Worm (Caenorhabditis elegans) whole organism, L1 larva: ENCODE results near the gene F36H1.3.
A peak's percentile ranks its signal among the peaks of the same experiment; 100 is the strongest.

Experiments
- F16B12.6 ChIP-seq: fragments of 150-350 bp; optimal IDR thresholded peaks from 2 replicates; lab custom pipeline; 2014; ENCODE audit warnings: missing biosample characterization, missing genetic modification characterization
- aha-1 ChIP-seq: fragments of 150-350 bp; optimal IDR thresholded peaks from 2 replicates; lab custom pipeline; 2014; ENCODE audit warnings: missing biosample characterization, missing genetic modification characterization
- alr-1 ChIP-seq: fragments of 200-800 bp; sonication (Bioruptor generic); optimal IDR thresholded peaks from 2 replicates; lab custom pipeline; 2018; ENCODE audit warnings: borderline replicate concordance, mild to moderate bottlenecking, missing genetic modification characterization, missing compliant biosample characterization
- ama-1 ChIP-seq: fragments of 150-350 bp; optimal IDR thresholded peaks from 2 replicates; lab custom pipeline; 2014
- ceh-8 ChIP-seq: fragments of 200-800 bp; sonication (Bioruptor generic); optimal IDR thresholded peaks from 2 replicates; lab custom pipeline; 2018; ENCODE audit warnings: mild to moderate bottlenecking, missing genetic modification characterization, moderate library complexity, missing compliant biosample characterization
- ces-1 ChIP-seq: fragments of 150-350 bp; optimal IDR thresholded peaks from 2 replicates; lab custom pipeline; 2014; ENCODE audit warnings: missing biosample characterization, missing genetic modification reagents, missing genetic modification characterization
- dpl-1 ChIP-seq, 3 experiments: fragments of 150-350 bp in 2 of 3; sonication (generic microtip) in 1 of 3; optimal IDR thresholded peaks; 2 replicates each; lab custom pipeline; 2014 to 2017; ENCODE audit warnings: missing biosample characterization in 3 of 3, missing genetic modification characterization in 3 of 3, missing genetic modification reagents in 3 of 3
- dsc-1 ChIP-seq: sonication (generic microtip); optimal IDR thresholded peaks from 2 replicates; lab custom pipeline; 2016; ENCODE audit warnings: mild to moderate bottlenecking, missing genetic modification characterization, missing compliant biosample characterization
- efl-1 ChIP-seq, 4 experiments: fragments of 150-350 bp; optimal IDR thresholded peaks in 3 of 4; peaks in 1 of 4; 1 replicate in 1 of 4; 2 replicates in 3 of 4; lab custom pipeline; 2014; ENCODE audit warnings: missing biosample characterization in 2 of 4, missing genetic modification characterization in 2 of 4, missing genetic modification reagents in 2 of 4
- efl-3 ChIP-seq: fragments of 200-800 bp; sonication (Bioruptor generic); optimal IDR thresholded peaks from 2 replicates; lab custom pipeline; 2018; ENCODE audit warnings: mild to moderate bottlenecking, missing genetic modification characterization, missing compliant biosample characterization
- egl-13 ChIP-seq: sonication (generic microtip); optimal IDR thresholded peaks from 2 replicates; lab custom pipeline; 2016; ENCODE audit warnings: missing genotype, missing genetic modification reagents, missing genetic modification characterization, missing compliant biosample characterization
- elt-2 ChIP-seq: sonication (generic microtip); optimal IDR thresholded peaks from 2 replicates; lab custom pipeline; 2016; ENCODE audit warnings: missing genetic modification characterization, mild to moderate bottlenecking, inconsistent platforms, missing compliant biosample characterization, missing genetic modification reagents
- elt-3 ChIP-seq, 6 experiments: fragments of 150-350 bp in 1 of 6; sonication (generic microtip); optimal IDR thresholded peaks; 2 replicates each; lab custom pipeline; 2017 to 2018; ENCODE audit warnings: missing biosample characterization in 6 of 6, missing genetic modification characterization in 6 of 6, inconsistent platforms in 1 of 6
- fkh-10 ChIP-seq: sonication (generic microtip); optimal IDR thresholded peaks from 2 replicates; lab custom pipeline; 2017; ENCODE audit warnings: missing biosample characterization, missing genetic modification reagents, missing genetic modification characterization
- fkh-4 ChIP-seq: sonication (generic microtip); optimal IDR thresholded peaks from 2 replicates; lab custom pipeline; 2016; ENCODE audit warnings: missing compliant biosample characterization, missing genetic modification characterization, borderline replicate concordance
- fkh-8 ChIP-seq: sonication (generic microtip); optimal IDR thresholded peaks from 2 replicates; lab custom pipeline; 2016; ENCODE audit warnings: mild to moderate bottlenecking, missing genetic modification characterization, missing compliant biosample characterization
- hpl-2 ChIP-seq: fragments of 150-350 bp; optimal IDR thresholded peaks from 2 replicates; lab custom pipeline; 2014; ENCODE audit warnings: missing biosample characterization, missing genetic modification reagents, missing genetic modification characterization
- irx-1 ChIP-seq: sonication (generic microtip); optimal IDR thresholded peaks from 2 replicates; lab custom pipeline; 2016; ENCODE audit warnings: missing genetic modification characterization, missing compliant biosample characterization
- lin-14 ChIP-seq: fragments of 200-800 bp; sonication (Bioruptor generic); optimal IDR thresholded peaks from 2 replicates; lab custom pipeline; 2018; ENCODE audit warnings: mild to moderate bottlenecking, missing genetic modification characterization, moderate library complexity, missing compliant biosample characterization
- lin-39 ChIP-seq: fragments of 150-350 bp; optimal IDR thresholded peaks from 2 replicates; lab custom pipeline; 2014; ENCODE audit warnings: missing biosample characterization, missing genetic modification reagents, missing genetic modification characterization
- lsy-2 ChIP-seq, 2 experiments: fragments of 150-350 bp; optimal IDR thresholded peaks; 2 replicates each; lab custom pipeline; 2014; ENCODE audit warnings: missing biosample characterization in 2 of 2, missing genetic modification characterization in 2 of 2
- mab-9 ChIP-seq: fragments of 200-800 bp; sonication (Bioruptor generic); IDR thresholded peaks from 2 replicates; pipeline ENCODE4 v1.3.6; 2022; ENCODE audit warnings: missing genetic modification reagents, missing genetic modification characterization, missing compliant biosample characterization
- mep-1 ChIP-seq: fragments of 150-350 bp; optimal IDR thresholded peaks from 2 replicates; lab custom pipeline; 2014; ENCODE audit warnings: missing biosample characterization, missing genetic modification characterization
- nhr-11 ChIP-seq: fragments of 150-350 bp; optimal IDR thresholded peaks from 2 replicates; lab custom pipeline; 2014; ENCODE audit warnings: missing biosample characterization, missing genetic modification characterization
- nhr-20 ChIP-seq: sonication (generic microtip); optimal IDR thresholded peaks from 2 replicates; lab custom pipeline; 2016; ENCODE audit warnings: mild to moderate bottlenecking, missing genetic modification characterization, missing compliant biosample characterization
- nhr-28 ChIP-seq: fragments of 150-350 bp; optimal IDR thresholded peaks from 2 replicates; lab custom pipeline; 2014; ENCODE audit warnings: missing biosample characterization, missing genetic modification characterization
- nhr-47 ChIP-seq: sonication (generic microtip); optimal IDR thresholded peaks from 2 replicates; lab custom pipeline; 2016; ENCODE audit warnings: mild to moderate bottlenecking, missing genetic modification characterization, moderate library complexity, missing compliant biosample characterization
- nhr-71 ChIP-seq: sonication (generic microtip); optimal IDR thresholded peaks from 2 replicates; lab custom pipeline; 2016; ENCODE audit warnings: mild to moderate bottlenecking, missing genetic modification characterization, moderate library complexity, missing compliant biosample characterization
- nhr-76 ChIP-seq: sonication (generic microtip); optimal IDR thresholded peaks from 2 replicates; lab custom pipeline; 2017; ENCODE audit warnings: missing biosample characterization, missing genetic modification characterization
- nhr-84 ChIP-seq: sonication (generic microtip); optimal IDR thresholded peaks from 2 replicates; lab custom pipeline; 2017; ENCODE audit warnings: missing biosample characterization, missing genetic modification characterization
- nhr-90 ChIP-seq: sonication (generic microtip); optimal IDR thresholded peaks from 2 replicates; lab custom pipeline; 2016; ENCODE audit warnings: mild to moderate bottlenecking, missing genetic modification characterization, missing compliant biosample characterization; ENCODE audit not compliant: poor library complexity
- pqm-1 ChIP-seq: sonication (generic microtip); optimal IDR thresholded peaks from 3 replicates; lab custom pipeline; 2017; ENCODE audit warnings: missing biosample characterization, missing genetic modification characterization
- rnt-1 ChIP-seq: sonication (generic microtip); optimal IDR thresholded peaks from 2 replicates; lab custom pipeline; 2016; ENCODE audit warnings: mild to moderate bottlenecking, missing genetic modification characterization, moderate library complexity, missing compliant biosample characterization
- snpc-4 ChIP-seq: fragments of 150-350 bp; optimal IDR thresholded peaks from 2 replicates; lab custom pipeline; 2014; ENCODE audit warnings: missing biosample characterization, missing genetic modification characterization
- snu-23 ChIP-seq: sonication (generic microtip); optimal IDR thresholded peaks from 2 replicates; lab custom pipeline; 2016; ENCODE audit warnings: missing genetic modification characterization, missing compliant biosample characterization
- sox-4 ChIP-seq: sonication (generic microtip); optimal IDR thresholded peaks from 2 replicates; lab custom pipeline; 2016; ENCODE audit warnings: missing genetic modification characterization, missing compliant biosample characterization
- sup-37 ChIP-seq: fragments of 200-800 bp; sonication (Bioruptor generic); optimal IDR thresholded peaks from 2 replicates; lab custom pipeline; 2018; ENCODE audit warnings: mild to moderate bottlenecking, missing genetic modification characterization, missing compliant biosample characterization
- swsn-7 ChIP-seq: sonication (generic microtip); optimal IDR thresholded peaks from 2 replicates; lab custom pipeline; 2016; ENCODE audit warnings: missing genetic modification characterization, missing compliant biosample characterization
- tbx-2 ChIP-seq: sonication (generic microtip); optimal IDR thresholded peaks from 2 replicates; lab custom pipeline; 2016; ENCODE audit warnings: missing genetic modification characterization, missing compliant biosample characterization
- unc-62 ChIP-seq: fragments of 150-350 bp; optimal IDR thresholded peaks from 2 replicates; lab custom pipeline; 2014; ENCODE audit warnings: missing biosample characterization, missing genetic modification reagents, missing genetic modification characterization
- unc-98 ChIP-seq: fragments of 200-800 bp; sonication (Bioruptor generic); IDR thresholded peaks from 2 replicates; pipeline ENCODE4 v1.3.6; 2022; ENCODE audit warnings: missing genetic modification characterization, missing compliant biosample characterization
- vab-15 ChIP-seq: sonication (generic microtip); optimal IDR thresholded peaks from 2 replicates; lab custom pipeline; 2017; ENCODE audit warnings: missing genotype, mild to moderate bottlenecking, missing genetic modification characterization, missing compliant biosample characterization
- xbp-1 ChIP-seq: sonication (generic microtip); optimal IDR thresholded peaks from 2 replicates; lab custom pipeline; 2016; ENCODE audit warnings: missing genetic modification characterization, missing compliant biosample characterization
- zag-1 ChIP-seq: fragments of 150-350 bp; optimal IDR thresholded peaks from 2 replicates; lab custom pipeline; 2014; ENCODE audit warnings: missing biosample characterization, missing genetic modification characterization
- ztf-4 ChIP-seq: fragments of 150-350 bp; optimal IDR thresholded peaks from 2 replicates; lab custom pipeline; 2014; ENCODE audit warnings: missing biosample characterization, missing genetic modification characterization

Gene F36H1.3

ce11 chrIV:11037118-11037719, 12.7 kb upstream of the F36H1.3 start:
- peak; percentile 17 for TF ChIP-seq nhr-90 (tag; lab: Kevin White, UChicago)
- TF ChIP-seq xbp-1 (tag; lab: Kevin White, UChicago), result no peak
- no peak for TF ChIP-seq ztf-4 (tag; lab: Kevin White, UChicago)
- TF ChIP-seq ceh-8 (GFP tag; lab: Kevin White, UChicago), result no peak
- TF ChIP-seq elt-3 (tag; optimal IDR thresholded peaks at IDR 0.05; lab: Kevin White, UChicago), result no peak
- TF ChIP-seq zag-1 (tag; lab: Kevin White, UChicago), result peak; percentile 76
- TF ChIP-seq hpl-2 (GFP tag; lab: Kevin White, UChicago), result no peak
- no peak for TF ChIP-seq ces-1 (GFP tag; lab: Kevin White, UChicago)
- peak; percentile 9 for TF ChIP-seq nhr-71 (tag; lab: Kevin White, UChicago)
- no peak for TF ChIP-seq sox-4 (tag; lab: Kevin White, UChicago)
- TF ChIP-seq tbx-2 (tag; lab: Kevin White, UChicago), result no peak
- no peak for TF ChIP-seq efl-1 (optimal IDR thresholded peaks at IDR 0.05; lab: Kevin White, UChicago)
- peak in 1 of 2 experiments; percentile 32 for TF ChIP-seq efl-1 (GFP tag; optimal IDR thresholded peaks at IDR 0.05 in 1 of 2; lab: Kevin White, UChicago)
- peak; percentile 12 for TF ChIP-seq elt-2
- no peak for TF ChIP-seq efl-3 (GFP tag; lab: Kevin White, UChicago)
- TF ChIP-seq mep-1, result no peak
- TF ChIP-seq sup-37 (GFP tag; lab: Kevin White, UChicago), result no peak
- TF ChIP-seq, all 84 proteins: peak for 5

ce11 chrIV:11038218-11038617, 11.7 kb upstream of the F36H1.3 start:
- no peak for TF ChIP-seq irx-1 (tag; lab: Kevin White, UChicago)
- TF ChIP-seq mab-9, result no peak
- no peak for TF ChIP-seq alr-1 (tag; lab: Kevin White, UChicago)
- no peak for TF ChIP-seq zag-1 (tag; lab: Kevin White, UChicago)
- TF ChIP-seq swsn-7 (tag; lab: Kevin White, UChicago), result no peak
- no peak for TF ChIP-seq vab-15 (tag; lab: Kevin White, UChicago)
- TF ChIP-seq nhr-28 (tag; lab: Kevin White, UChicago), result no peak
- no peak for TF ChIP-seq sox-4 (tag; lab: Kevin White, UChicago)
- no peak for TF ChIP-seq nhr-20 (tag; lab: Kevin White, UChicago)
- TF ChIP-seq unc-98 (GFP tag; lab: Robert Waterston, UW), result no peak
- TF ChIP-seq pqm-1 (tag; lab: Kevin White, UChicago), result no peak
- no peak for TF ChIP-seq egl-13 (tag; lab: Kevin White, UChicago)
- no peak for TF ChIP-seq snpc-4 (tag; lab: Kevin White, UChicago)
- TF ChIP-seq, all 84 proteins: peak for 0

- TF ChIP-seq efl-3 (GFP tag; lab: Kevin White, UChicago), result no peak
- no peak for TF ChIP-seq nhr-11 (tag; lab: Kevin White, UChicago)
These were observed 11.5 kb upstream of the F36H1.3 start, which contains the start of gene kdin-1 for ce11 chrIV:11038618-11038664. Gene kdin-1, plus strand, starts transcription at chrIV:11038655.

ce11 chrIV:11038665-11039064, 11.3 kb upstream of the F36H1.3 start:
- TF ChIP-seq fkh-4, result no peak
- no peak for TF ChIP-seq unc-62 (GFP tag; lab: Kevin White, UChicago)
- TF ChIP-seq dpl-1 (GFP tag; optimal IDR thresholded peaks at IDR 0.05; lab: Kevin White, UChicago), result no peak
- TF ChIP-seq lin-39 (tag; lab: Kevin White, UChicago), result no peak
- TF ChIP-seq F16B12.6 (tag; lab: Kevin White, UChicago), result no peak
- TF ChIP-seq nhr-28 (tag; lab: Kevin White, UChicago), result no peak
- peak in 1 of 2 experiments; percentile 7 for TF ChIP-seq lsy-2 (tag; optimal IDR thresholded peaks at IDR 0.05; lab: Kevin White, UChicago)
- TF ChIP-seq lin-14, result no peak
- no peak for TF ChIP-seq vab-15 (tag; lab: Kevin White, UChicago)
- TF ChIP-seq aha-1 (tag; lab: Kevin White, UChicago), result no peak
- peak; percentile 1 for TF ChIP-seq rnt-1
- no peak for TF ChIP-seq fkh-8
- TF ChIP-seq dsc-1 (tag; lab: Kevin White, UChicago), result no peak
- TF ChIP-seq sox-4 (tag; lab: Kevin White, UChicago), result no peak
- TF ChIP-seq ama-1 (lab: Kevin White, UChicago), result no peak
- no peak for TF ChIP-seq nhr-76
- no peak for TF ChIP-seq nhr-47 (tag; lab: Kevin White, UChicago)
- TF ChIP-seq nhr-84 (tag; lab: Kevin White, UChicago), result no peak
- TF ChIP-seq fkh-10 (GFP tag; lab: Kevin White, UChicago), result no peak
- peak; percentile 15 for TF ChIP-seq snu-23 (GFP tag; lab: Kevin White, UChicago)
- peak in 1 of 2 experiments; percentile 27 for TF ChIP-seq efl-1 (optimal IDR thresholded peaks at IDR 0.05; lab: Kevin White, UChicago)
- TF ChIP-seq efl-1 (GFP tag; optimal IDR thresholded peaks at IDR 0.05 in 1 of 2; lab: Kevin White, UChicago), result peak in 1 of 2 experiments; percentile 22
- no peak for TF ChIP-seq xbp-1 (tag; lab: Kevin White, UChicago)
